Worm (Caenorhabditis elegans) whole organism, L2 larva: ENCODE data around the gene rskd-1.

Experiments used
- ceh-82 ChIP-seq: fragments of 150-350 bp; optimal IDR thresholded peaks from 2 replicates; lab custom pipeline; 2014; ENCODE audit warnings: missing biosample characterization, missing genetic modification characterization
- mab-5 ChIP-seq: fragments of 150-350 bp; optimal IDR thresholded peaks from 2 replicates; lab custom pipeline; 2014; ENCODE audit warnings: missing biosample characterization, missing genetic modification characterization
- mdl-1 ChIP-seq, 2 experiments: fragments of 150-350 bp in 1 of 2; sonication (generic microtip) in 1 of 2; optimal IDR thresholded peaks; 2 replicates each; lab custom pipeline; 2017; ENCODE audit warnings: missing biosample characterization in 2 of 2, missing genetic modification characterization in 2 of 2
- nhr-21 ChIP-seq: fragments of 150-350 bp; optimal IDR thresholded peaks from 2 replicates; lab custom pipeline; 2014; ENCODE audit warnings: missing biosample characterization, missing genetic modification characterization
- nhr-237 ChIP-seq: fragments of 150-350 bp; optimal IDR thresholded peaks from 2 replicates; lab custom pipeline; 2014; ENCODE audit warnings: missing biosample characterization, missing genetic modification characterization
- skn-1 ChIP-seq: sonication (generic microtip); optimal IDR thresholded peaks from 2 replicates; lab custom pipeline; 2017; ENCODE audit warnings: missing biosample characterization, missing genetic modification characterization
- unc-62 ChIP-seq: fragments of 150-350 bp; optimal IDR thresholded peaks from 2 replicates; lab custom pipeline; 2014; ENCODE audit warnings: missing biosample characterization, missing genetic modification reagents, missing genetic modification characterization
- ztf-11 ChIP-seq: sonication (generic microtip); optimal IDR thresholded peaks from 2 replicates; lab custom pipeline; 2017; ENCODE audit warnings: missing biosample characterization, missing genetic modification characterization

- TF ChIP-seq unc-62 (GFP tag; lab: Kevin White, UChicago) (no peak), ztf-11 (tag; lab: Kevin White, UChicago) (no peak), ceh-82 (no peak), nhr-237 (tag; lab: Kevin White, UChicago) (no peak), mab-5 (tag; lab: Kevin White, UChicago) (no peak), skn-1 (no peak), mdl-1 (tag; optimal IDR thresholded peaks at IDR 0.05; lab: Kevin White, UChicago) (no peak), nhr-21 (tag; lab: Kevin White, UChicago) (no peak)
Observed at ce11 chrV:12283187-12283586, 5.2 kb downstream of the rskd-1 start, which contains the start of gene F55C5.10.
